Fruit fly (Drosophila melanogaster) whole organism, embryonic: ENCODE data around the gene CG44362.

Experiments used
- CG17359 ChIP-seq: fragments of 200-800 bp; sonication (Bioruptor generic); optimal IDR thresholded peaks from 3 replicates; lab custom pipeline; 2018; ENCODE audit warnings: missing biosample characterization, mild to moderate bottlenecking, missing genetic modification characterization, moderate library complexity
- CG31365 ChIP-seq: fragments of 200-800 bp; sonication (Bioruptor generic); optimal IDR thresholded peaks from 2 replicates; lab custom pipeline; 2018; ENCODE audit warnings: missing biosample characterization, mild to moderate bottlenecking, missing genetic modification characterization
- CG33213 ChIP-seq: fragments of 200-800 bp; sonication (Bioruptor generic); optimal IDR thresholded peaks from 3 replicates; lab custom pipeline; 2016; ENCODE audit warnings: missing biosample characterization, missing genetic modification characterization
- CG6689 ChIP-seq: fragments of 200-800 bp; sonication (Bioruptor generic); IDR thresholded peaks from 2 replicates; pipeline ENCODE4 v1.3.6; 2022; ENCODE audit warnings: missing biosample characterization, missing genetic modification characterization
- HLH4C ChIP-seq: fragments of 200-800 bp; sonication (Bioruptor generic); IDR thresholded peaks from 3 replicates; pipeline ENCODE4 v1.3.6; 2022; ENCODE audit warnings: missing biosample characterization, missing genetic modification characterization; ENCODE audit not compliant: partially characterized antibody
- cad ChIP-seq: fragments of >200 bp; optimal IDR thresholded peaks from 2 replicates; lab custom pipeline; 2017; ENCODE audit warnings: missing biosample characterization, missing genetic modification characterization
- luna ChIP-seq: fragments of 200-800 bp; sonication (Bioruptor generic); optimal IDR thresholded peaks from 2 replicates; lab custom pipeline; 2016; ENCODE audit warnings: missing biosample characterization, missing genetic modification characterization
- repo ChIP-seq: fragments of 200-800 bp; sonication (Bioruptor generic); optimal IDR thresholded peaks from 2 replicates; lab custom pipeline; 2016; ENCODE audit warnings: missing biosample characterization, missing genetic modification characterization
- tgo ChIP-seq: fragments of 200-800 bp; sonication (Bioruptor generic); IDR thresholded peaks from 3 replicates; pipeline ENCODE4 v1.3.6; 2022; ENCODE audit warnings: missing biosample characterization, missing genetic modification characterization

DNA sequence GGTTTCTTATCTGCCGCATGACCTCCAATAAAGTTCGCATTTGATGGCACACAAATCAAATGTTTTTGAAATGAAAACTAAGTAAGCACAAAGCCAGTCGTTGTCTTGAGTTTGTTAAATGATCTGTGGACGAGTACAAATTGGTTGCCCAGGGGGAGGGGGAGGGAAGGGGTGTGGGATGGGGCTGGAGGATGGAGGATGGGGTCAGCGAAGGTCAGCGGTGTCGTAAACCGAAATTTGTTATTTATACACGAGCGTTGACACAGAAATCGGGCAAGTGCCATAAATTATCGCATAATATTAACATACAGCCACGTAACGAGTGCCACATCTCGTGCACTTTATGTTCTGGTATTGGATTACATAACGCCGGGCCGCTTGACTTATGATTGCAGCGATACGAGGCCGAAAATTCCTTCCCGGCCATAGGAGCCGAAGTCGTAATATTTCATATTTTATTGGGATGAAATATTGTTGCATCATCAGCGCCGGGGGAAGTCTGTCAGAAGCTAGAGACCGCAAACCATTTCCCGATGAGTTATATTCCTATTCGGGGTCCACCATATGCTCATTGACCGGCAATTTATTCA is 21.0 kb upstream of the CG44362 start:
- TF ChIP-seq HLH4C (GFP tag; lab: Robert Waterston, UW) (no peak), CG33213 (GFP tag; lab: Kevin White, UChicago) (no peak), luna (GFP tag; lab: Kevin White, UChicago) (no peak), CG17359 (tag; lab: Kevin White, UChicago) (no peak), repo (no peak), cad (GFP tag; lab: Kevin White, UChicago) (no peak), tgo (GFP tag; lab: Robert Waterston, UW) (no peak), CG6689 (GFP tag; lab: Robert Waterston, UW) (no peak), CG31365 (tag; lab: Kevin White, UChicago) (no peak)
